Fruit fly (Drosophila melanogaster): ENCODE measurements around the gene 2mit.
A peak's percentile ranks its signal among the peaks of the same experiment; 100 is the strongest.

Gene 2mit

DNA sequence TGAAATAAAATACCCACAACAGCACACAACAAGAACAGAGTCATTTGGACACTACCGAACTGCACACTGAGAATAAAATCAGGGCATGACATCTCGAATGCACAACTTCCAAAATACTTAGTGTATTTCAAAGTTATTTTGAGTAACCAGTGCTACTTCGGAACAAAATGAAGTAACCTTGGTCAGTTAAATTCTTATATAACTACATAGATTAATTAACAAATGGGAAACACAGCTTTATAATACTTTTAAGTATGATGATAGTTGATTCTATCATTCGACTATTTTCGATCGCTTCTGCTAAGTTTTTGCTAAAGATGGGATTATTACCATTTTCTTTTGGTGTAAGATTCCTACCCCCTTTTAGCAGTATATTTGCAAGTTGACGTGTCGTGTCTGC lies 37.8 kb downstream of the 2mit start (continued):
- TF ChIP-seq CG11504 (tag; optimal IDR thresholded peaks at IDR 0.05): peak; percentile 10
- TF ChIP-seq CG14965 (GFP tag; optimal IDR thresholded peaks at IDR 0.05; ENCODE audit: borderline replicate concordance): no peak

DNA sequence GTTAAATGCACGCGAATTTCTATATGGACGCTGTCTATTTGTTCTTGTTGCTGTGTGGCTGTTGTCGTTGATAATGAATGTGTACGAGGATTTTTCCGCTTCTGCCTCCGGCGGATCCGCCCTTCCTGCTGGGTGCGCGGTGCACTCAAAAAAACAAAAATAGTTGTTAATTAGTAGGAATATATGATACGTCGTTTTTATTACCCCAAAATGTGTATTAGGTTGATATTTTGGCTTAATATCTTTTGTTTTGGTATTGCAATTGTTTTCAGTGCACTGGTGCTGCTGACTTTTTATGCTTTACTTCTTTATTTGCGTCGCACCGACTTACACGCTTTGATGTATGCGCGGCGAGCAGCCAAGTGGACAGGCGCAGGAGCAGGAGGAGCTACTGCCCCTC lies 63.8 kb downstream of the 2mit start:
- no peak for TF ChIP-seq shn (GFP tag; optimal IDR thresholded peaks at IDR 0.05)
- no peak for TF ChIP-seq stc (GFP tag; IDR thresholded peaks at IDR 0.05)
- no peak for TF ChIP-seq CG12236 (GFP tag; optimal IDR thresholded peaks at IDR 0.05)
- peak; percentile 0 for TF ChIP-seq CG7556 (GFP tag; optimal IDR thresholded peaks at IDR 0.05)
- 0 out of 2 replicates have a peak, but pooled peaks have one; percentile 21 for TF ChIP-seq vvl (GFP tag; IDR thresholded peaks at IDR 0.05)
- TF ChIP-seq cad (GFP tag; optimal IDR thresholded peaks at IDR 0.05): no peak
- TF ChIP-seq CG3281 (GFP tag; optimal IDR thresholded peaks at IDR 0.05): no peak
- no peak for TF ChIP-seq CG33213 (GFP tag; optimal IDR thresholded peaks at IDR 0.05)
- TF ChIP-seq CG12744 (GFP tag; optimal IDR thresholded peaks at IDR 0.05): no peak
- TF ChIP-seq oc (tag; optimal IDR thresholded peaks at IDR 0.05): no peak
- TF ChIP-seq CG11085 (GFP tag; IDR thresholded peaks at IDR 0.05): no peak
- TF ChIP-seq hbn (GFP tag; IDR thresholded peaks at IDR 0.05; ENCODE audit: partially characterized antibody): no peak
- no peak for TF ChIP-seq Fer2 (tag; optimal IDR thresholded peaks at IDR 0.05)
- TF ChIP-seq wdn (GFP tag; IDR thresholded peaks at IDR 0.05): 0 out of 2 replicates have a peak, but pooled peaks have one; percentile 14
- no peak for TF ChIP-seq run (tag; optimal IDR thresholded peaks at IDR 0.05)
- TF ChIP-seq jigr1 (GFP tag; IDR thresholded peaks at IDR 0.05): no peak
- TF ChIP-seq CG31441 (GFP tag; IDR thresholded peaks at IDR 0.05): no peak
- TF ChIP-seq chif (GFP tag; optimal IDR thresholded peaks at IDR 0.05): no peak
- TF ChIP-seq CG32532 (GFP tag; IDR thresholded peaks at IDR 0.05): 0 out of 2 replicates have a peak, but pooled peaks have one; percentile 23
- TF ChIP-seq CG7839 (tag; optimal IDR thresholded peaks at IDR 0.05): peak; percentile 11
- TF ChIP-seq Lpt (GFP tag; optimal IDR thresholded peaks at IDR 0.05): no peak
- TF ChIP-seq nom (GFP tag; optimal IDR thresholded peaks at IDR 0.05): no peak
- no peak for TF ChIP-seq CG6791 (GFP tag; IDR thresholded peaks at IDR 0.05; ENCODE audit: partially characterized antibody)
- no peak for TF ChIP-seq hkb (optimal IDR thresholded peaks at IDR 0.05)
- 0 out of 2 replicates have a peak, but pooled peaks have one; percentile 26 for TF ChIP-seq hkb (GFP tag; IDR thresholded peaks at IDR 0.05)
- TF ChIP-seq CG11093 (GFP tag; IDR thresholded peaks at IDR 0.05): no peak
- peak; percentile 44; the same call in 1 of the 3 replicates for TF ChIP-seq row (GFP tag; IDR thresholded peaks at IDR 0.05)
- no peak for TF ChIP-seq pzg (GFP tag; optimal IDR thresholded peaks at IDR 0.05)
- no peak for TF ChIP-seq CG6813 (GFP tag; optimal IDR thresholded peaks at IDR 0.05)
- no peak for TF ChIP-seq gem (tag; optimal IDR thresholded peaks at IDR 0.05)
- no peak for TF ChIP-seq CG5245 (GFP tag; optimal IDR thresholded peaks at IDR 0.05)
- no peak for TF ChIP-seq ems (GFP tag; optimal IDR thresholded peaks at IDR 0.05)
- no peak for TF ChIP-seq dmrt99B (tag; optimal IDR thresholded peaks at IDR 0.05)
- no peak for TF ChIP-seq CG3407 (GFP tag; optimal IDR thresholded peaks at IDR 0.05)
- 0 out of 2 replicates have a peak, but pooled peaks have one; percentile 28 for TF ChIP-seq CG9932 (GFP tag; IDR thresholded peaks at IDR 0.05)
- TF ChIP-seq lilli (GFP tag; optimal IDR thresholded peaks at IDR 0.05): peak; percentile 17
- TF ChIP-seq C15 (GFP tag; IDR thresholded peaks at IDR 0.05): no peak
- TF ChIP-seq Hmr (GFP tag; optimal IDR thresholded peaks at IDR 0.05): peak; percentile 40
- no peak for TF ChIP-seq otp (GFP tag; IDR thresholded peaks at IDR 0.05)
- no peak for TF ChIP-seq CG12155 (GFP tag; optimal IDR thresholded peaks at IDR 0.05)
- TF ChIP-seq sob (GFP tag; IDR thresholded peaks at IDR 0.05): no peak
- no peak for TF ChIP-seq pros (GFP tag; optimal IDR thresholded peaks at IDR 0.05)
- no peak for TF ChIP-seq CG11560 (tag; IDR thresholded peaks at IDR 0.05)
- TF ChIP-seq CG30431 (GFP tag; optimal IDR thresholded peaks at IDR 0.05): no peak
- no peak for TF ChIP-seq CG17829 (tag; optimal IDR thresholded peaks at IDR 0.05)
- peak; percentile 39; the same call in 1 of the 3 replicates for TF ChIP-seq dysf (GFP tag; IDR thresholded peaks at IDR 0.05)
- TF ChIP-seq Gsc (GFP tag; IDR thresholded peaks at IDR 0.05): no peak
- TF ChIP-seq Side (GFP tag; optimal IDR thresholded peaks at IDR 0.05): no peak

All from whole organism, embryonic.